Worm (Caenorhabditis elegans): ENCODE results near the gene F58A6.9.

The F58A6.9 gene

ce11 chrII:5150829-5151228 is 7.8 kb downstream of the F58A6.9 start, which contains the start of gene srb-16:
Gene srb-16, minus strand, starts transcription at chrII:5150929.
- TF ChIP-seq ztf-22 (GFP tag; optimal IDR thresholded peaks at IDR 0.05) (no peak), mxl-1 (tag; optimal IDR thresholded peaks at IDR 0.05) (no peak), B0035.1 (tag; optimal IDR thresholded peaks at IDR 0.05) (no peak), lir-1 (GFP tag; conservative IDR thresholded peaks at IDR 0.05) (no peak), let-526 (GFP tag; IDR thresholded peaks at IDR 0.05) (no peak), lin-40 (tag; optimal IDR thresholded peaks at IDR 0.05) (no peak), ztf-28 (GFP tag; IDR thresholded peaks at IDR 0.05) (no peak), let-607 (tag; optimal IDR thresholded peaks at IDR 0.05) (no peak), F52B5.7 (tag; optimal IDR thresholded peaks at IDR 0.05) (no peak), Y95B8A.8 (GFP tag; IDR thresholded peaks at IDR 0.05) (no peak), hmg-20 (GFP tag; IDR thresholded peaks at IDR 0.05) (no peak)

- TF ChIP-seq F57A8.1 (GFP tag; optimal IDR thresholded peaks at IDR 0.05) = no peak
- TF ChIP-seq sdz-38 (tag; optimal IDR thresholded peaks at IDR 0.05) = no peak
- TF ChIP-seq snpc-1.1 (tag; optimal IDR thresholded peaks at IDR 0.05; ENCODE audit: insufficient read depth) = no peak
- TF ChIP-seq attf-5 (GFP tag; optimal IDR thresholded peaks at IDR 0.05) = no peak
- no peak for TF ChIP-seq him-1 (tag; optimal IDR thresholded peaks at IDR 0.05)
- TF ChIP-seq mes-4 (tag; optimal IDR thresholded peaks at IDR 0.05) = no peak
- TF ChIP-seq Y79H2A.3 (GFP tag; conservative IDR thresholded peaks at IDR 0.05) = no peak
- TF ChIP-seq lsy-27 (tag; optimal IDR thresholded peaks at IDR 0.05; ENCODE audit: borderline replicate concordance, insufficient read depth) = no peak
- TF ChIP-seq ztf-25 (GFP tag; IDR thresholded peaks at IDR 0.05) = no peak
- no peak for TF ChIP-seq ceh-27 (GFP tag; optimal IDR thresholded peaks at IDR 0.05)
- TF ChIP-seq mel-28 (tag; optimal IDR thresholded peaks at IDR 0.05; ENCODE audit: borderline replicate concordance) = no peak
- TF ChIP-seq F10E7.11 (tag; optimal IDR thresholded peaks at IDR 0.05) = no peak
- no peak for TF ChIP-seq F49E8.2 (tag; optimal IDR thresholded peaks at IDR 0.05; ENCODE audit: insufficient read depth)
- TF ChIP-seq C17E4.6 (GFP tag; IDR thresholded peaks at IDR 0.05) = no peak
- TF ChIP-seq efl-1 (GFP tag; optimal IDR thresholded peaks at IDR 0.05) = no peak
- TF ChIP-seq unc-130 (GFP tag; optimal IDR thresholded peaks at IDR 0.05) = no peak
- no peak for TF ChIP-seq F52B5.7 (tag; optimal IDR thresholded peaks at IDR 0.05)
- TF ChIP-seq ekl-4 (GFP tag; IDR thresholded peaks at IDR 0.05) = no peak
- TF ChIP-seq egrh-3 (GFP tag; IDR thresholded peaks at IDR 0.05) = no peak
These were observed 10.3 kb downstream of the F58A6.9 start, which contains the start of gene F58A6.5 for ce11 chrII:5148349-5148748. Gene F58A6.5, minus strand, starts transcription at chrII:5148449.

- TF ChIP-seq K12H6.12 (tag; optimal IDR thresholded peaks at IDR 0.05) = no peak
- TF ChIP-seq cebp-1 (GFP tag; IDR thresholded peaks at IDR 0.05) = no peak
- TF ChIP-seq cebp-1 (tag; optimal IDR thresholded peaks at IDR 0.05) = no peak
- no peak for TF ChIP-seq ztf-25 (GFP tag; IDR thresholded peaks at IDR 0.05)
- TF ChIP-seq C17E4.6 (GFP tag; IDR thresholded peaks at IDR 0.05) = no peak
- no peak for TF ChIP-seq dpl-1 (GFP tag; optimal IDR thresholded peaks at IDR 0.05)
- no peak for TF ChIP-seq xnd-1 (tag; optimal IDR thresholded peaks at IDR 0.05)
- TF ChIP-seq him-1 (tag; optimal IDR thresholded peaks at IDR 0.05) = no peak
- no peak for TF ChIP-seq dox-1 (GFP tag; IDR thresholded peaks at IDR 0.05)
- TF ChIP-seq ceh-40 (GFP tag; IDR thresholded peaks at IDR 0.05) = no peak
- no peak for TF ChIP-seq T26A5.8 (tag; optimal IDR thresholded peaks at IDR 0.05)
- TF ChIP-seq nhr-90 (tag; optimal IDR thresholded peaks at IDR 0.05) = no peak
- TF ChIP-seq lag-1 (GFP tag; IDR thresholded peaks at IDR 0.05) = no peak
- TF ChIP-seq B0035.1 (tag; optimal IDR thresholded peaks at IDR 0.05) = no peak
- no peak for TF ChIP-seq Y53G8AR.9 (GFP tag; conservative IDR thresholded peaks at IDR 0.05)
- TF ChIP-seq cebp-2 (GFP tag; IDR thresholded peaks at IDR 0.05) = no peak
- TF ChIP-seq ets-4 (GFP tag; optimal IDR thresholded peaks at IDR 0.05) = no peak
- TF ChIP-seq ztf-6 (GFP tag; IDR thresholded peaks at IDR 0.05) = no peak
- TF ChIP-seq Y79H2A.3 (GFP tag; conservative IDR thresholded peaks at IDR 0.05) = no peak
- no peak for TF ChIP-seq akir-1 (GFP tag; optimal IDR thresholded peaks at IDR 0.05)
- no peak for TF ChIP-seq rec-8 (tag; optimal IDR thresholded peaks at IDR 0.05)
These were observed 16.1 kb downstream of the F58A6.9 start, which contains the start of gene F58A6.1 for ce11 chrII:5142619-5143018. Gene F58A6.1, plus strand, starts transcription at chrII:5142919.
